Worm (Caenorhabditis elegans) whole organism, L3 larva: ENCODE results near the gene pqn-68.

ENCODE experiments used
- R02D3.7 ChIP-seq: fragments of 150-350 bp; optimal IDR thresholded peaks from 2 replicates; lab custom pipeline; 2014; ENCODE audit warnings: missing biosample characterization, missing genetic modification characterization
- ama-1 ChIP-seq: fragments of 150-350 bp; optimal IDR thresholded peaks from 2 replicates; lab custom pipeline; 2018
- egl-27 ChIP-seq: sonication (generic microtip); optimal IDR thresholded peaks from 4 replicates; lab custom pipeline; 2017; ENCODE audit warnings: missing biosample characterization, missing genetic modification reagents, missing genetic modification characterization
- jun-1 ChIP-seq: fragments of 150-350 bp; optimal IDR thresholded peaks from 2 replicates; lab custom pipeline; 2014; ENCODE audit warnings: missing biosample characterization, missing genetic modification reagents, missing genetic modification characterization
- lin-15B ChIP-seq: fragments of 150-350 bp; optimal IDR thresholded peaks from 2 replicates; lab custom pipeline; 2014; ENCODE audit warnings: missing biosample characterization, missing genetic modification characterization
- lin-39 ChIP-seq: fragments of 150-350 bp; optimal IDR thresholded peaks from 2 replicates; lab custom pipeline; 2018; ENCODE audit warnings: missing biosample characterization, missing genetic modification reagents, missing genetic modification characterization
- nhr-237 ChIP-seq: fragments of 150-350 bp; optimal IDR thresholded peaks from 2 replicates; lab custom pipeline; 2014; ENCODE audit warnings: missing biosample characterization, missing genetic modification characterization
- nhr-76 ChIP-seq: fragments of 150-350 bp; sonication (generic microtip); optimal IDR thresholded peaks from 5 replicates; lab custom pipeline; 2014; ENCODE audit warnings: missing biosample characterization, missing genetic modification characterization
- skn-1 ChIP-seq: fragments of 150-350 bp; optimal IDR thresholded peaks from 2 replicates; lab custom pipeline; 2014; ENCODE audit warnings: missing biosample characterization, missing genetic modification characterization
- snpc-4 ChIP-seq: fragments of 150-350 bp; optimal IDR thresholded peaks from 2 replicates; lab custom pipeline; 2014; ENCODE audit warnings: missing biosample characterization, missing genetic modification characterization
- ztf-4 ChIP-seq: fragments of 150-350 bp; optimal IDR thresholded peaks from 2 replicates; lab custom pipeline; 2014; ENCODE audit warnings: missing biosample characterization, missing genetic modification characterization

DNA sequence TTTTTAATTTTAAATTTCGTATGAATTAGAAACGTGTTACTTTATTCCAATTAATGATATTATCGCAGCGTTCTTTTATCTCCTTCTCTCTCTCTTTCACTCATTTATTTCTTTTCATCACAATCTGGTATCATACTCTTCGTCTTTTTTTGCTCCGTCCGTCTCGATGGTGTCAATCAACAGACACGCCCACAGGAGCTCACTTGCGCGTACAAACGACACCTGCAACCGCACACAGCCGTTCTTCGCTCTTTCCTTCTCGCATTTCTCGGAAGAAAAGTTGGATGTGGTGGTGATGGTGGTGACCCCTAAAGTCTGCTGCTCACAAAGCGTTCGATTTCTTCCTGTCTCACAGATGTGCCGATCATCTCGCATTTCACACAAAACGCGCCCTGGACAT, 43.8 kb upstream of the pqn-68 start:
- TF ChIP-seq egl-27 (no peak), jun-1 (tag; lab: Kevin White, UChicago) (no peak), lin-39 (no peak), snpc-4 (tag; lab: Kevin White, UChicago) (no peak), R02D3.7 (no peak), skn-1 (tag; lab: Kevin White, UChicago) (no peak), ztf-4 (tag; lab: Kevin White, UChicago) (no peak), lin-15B (tag; lab: Kevin White, UChicago) (no peak), nhr-237 (tag; lab: Kevin White, UChicago) (no peak), nhr-76 (tag; lab: Kevin White, UChicago) (no peak), ama-1 (lab: Kevin White, UChicago) (no peak)
